Worm (Caenorhabditis elegans): Measurements from ENCODE around the gene svh-5.

DNA sequence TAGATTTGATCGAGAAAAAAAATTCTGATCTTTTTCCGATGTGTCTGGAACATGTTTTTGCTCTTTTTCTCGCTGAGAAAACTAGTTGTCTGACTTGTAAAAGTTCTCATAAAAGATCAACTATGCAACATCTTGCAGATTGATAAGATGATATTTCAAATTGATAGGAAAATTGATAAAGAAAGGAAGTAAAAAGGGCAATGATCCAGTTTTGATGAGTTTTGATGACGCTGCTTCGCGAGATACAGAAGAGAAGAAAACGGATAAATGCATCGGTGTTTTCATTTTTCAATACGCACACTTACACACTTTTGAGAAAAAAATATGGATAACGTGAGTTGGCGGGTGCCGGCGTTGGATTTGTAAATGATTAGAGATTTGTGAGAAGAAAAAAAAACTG lies 2.3 kb downstream of the svh-5 start:
- TF ChIP-seq ztf-16 (tag; optimal IDR thresholded peaks at IDR 0.05) (no peak), fkh-10 (GFP tag; optimal IDR thresholded peaks at IDR 0.05) (no peak), rnt-1 (tag; optimal IDR thresholded peaks at IDR 0.05) (no peak), pat-9 (tag; optimal IDR thresholded peaks at IDR 0.05) (no peak), ceh-6 (GFP tag; optimal IDR thresholded peaks at IDR 0.05) (no peak), ama-1 (optimal IDR thresholded peaks at IDR 0.05) (no peak), tbx-7 (tag; optimal IDR thresholded peaks at IDR 0.05) (no peak), ceh-31 (tag; optimal IDR thresholded peaks at IDR 0.05) (no peak), tbx-2 (tag; optimal IDR thresholded peaks at IDR 0.05) (no peak), F13H6.1 (tag; optimal IDR thresholded peaks at IDR 0.05) (no peak), pqm-1 (tag; optimal IDR thresholded peaks at IDR 0.05) (no peak), sdc-2 (tag; optimal IDR thresholded peaks at IDR 0.05) (no peak), zip-5 (tag; optimal IDR thresholded peaks at IDR 0.05) (no peak), unc-86 (tag; optimal IDR thresholded peaks at IDR 0.05) (no peak)
